Worm (Caenorhabditis elegans): ENCODE measurements around the gene bath-29.

The bath-29 gene

ce11 chrII:3370061-3370460, 21.7 kb downstream of the bath-29 start, which contains the start of gene Y49F6C.8:
Gene Y49F6C.8, minus strand, starts transcription at chrII:3370111.
- TF ChIP-seq M03D4.4 (tag; optimal IDR thresholded peaks at IDR 0.05) (no peak), snpc-4 (tag; optimal IDR thresholded peaks at IDR 0.05) (no peak), ham-2 (GFP tag; optimal IDR thresholded peaks at IDR 0.05) (no peak), nhr-76 (tag; optimal IDR thresholded peaks at IDR 0.05) (no peak), lsy-2 (tag; optimal IDR thresholded peaks at IDR 0.05) (peak; percentile 87)

- TF ChIP-seq nhr-2 (tag; optimal IDR thresholded peaks at IDR 0.05) (no peak), ceh-39 (tag; optimal IDR thresholded peaks at IDR 0.05) (no peak), elt-3 (tag; optimal IDR thresholded peaks at IDR 0.05) (no peak), ceh-83 (GFP tag; optimal IDR thresholded peaks at IDR 0.05) (no peak)
Observed at ce11 chrII:3371010-3371409, 22.6 kb downstream of the bath-29 start, which contains the start of gene bath-23. Gene bath-23, plus strand, starts transcription at chrII:3371310.

DNA sequence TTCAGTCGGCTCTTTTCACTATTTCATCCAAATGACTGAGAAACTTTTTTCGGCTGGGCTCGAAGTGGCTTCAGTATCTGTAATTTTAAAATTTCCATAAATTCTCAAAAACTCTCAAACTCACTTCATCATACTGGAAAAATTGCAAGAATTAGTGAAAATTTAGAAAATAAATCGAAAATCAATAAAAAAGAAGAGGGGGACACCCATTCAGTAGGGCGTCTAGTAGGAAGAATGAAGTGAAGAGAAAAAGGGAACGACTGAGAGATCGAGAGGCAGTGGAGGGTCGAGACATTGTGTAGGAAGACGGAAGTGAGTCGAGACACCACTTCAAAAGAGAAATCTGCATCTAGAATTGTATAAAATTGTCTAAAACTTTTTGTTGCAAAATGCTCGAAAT, 25.5 kb downstream of the bath-29 start:
- TF ChIP-seq tbx-8 (GFP tag; optimal IDR thresholded peaks at IDR 0.05), result no peak
- TF ChIP-seq ces-1 (GFP tag; optimal IDR thresholded peaks at IDR 0.05), result peak; percentile 77

- TF ChIP-seq tbx-8 (GFP tag; optimal IDR thresholded peaks at IDR 0.05) (no peak), nhr-2 (tag; optimal IDR thresholded peaks at IDR 0.05) (peak; percentile 22)
Observed at ce11 chrII:3374779-3375178, 26.4 kb downstream of the bath-29 start, which contains the start of gene bath-10. Gene bath-10, plus strand, starts transcription at chrII:3375079.

ce11 chrII:3375302-3375701, 26.9 kb downstream of the bath-29 start:
- TF ChIP-seq zip-8 (tag; optimal IDR thresholded peaks at IDR 0.05), result no peak

ce11 chrII:3376789-3377188, 28.4 kb downstream of the bath-29 start, which contains the start of gene bath-9:
Gene bath-9, plus strand, starts transcription at chrII:3377089.
- TF ChIP-seq nhr-2 (tag; optimal IDR thresholded peaks at IDR 0.05) (peak; percentile 8), elt-3 (tag; optimal IDR thresholded peaks at IDR 0.05) (no peak)

ce11 chrII:3378275-3378674, 29.9 kb downstream of the bath-29 start, which contains the start of gene Y49F6C.2:
Gene Y49F6C.2, plus strand, starts transcription at chrII:3378575.
- no peak for TF ChIP-seq snpc-4 (tag; optimal IDR thresholded peaks at IDR 0.05)
- no peak for TF ChIP-seq ham-2 (GFP tag; optimal IDR thresholded peaks at IDR 0.05)
- TF ChIP-seq unc-39 (tag; optimal IDR thresholded peaks at IDR 0.05), result no peak
- no peak for TF ChIP-seq nhr-237 (tag; optimal IDR thresholded peaks at IDR 0.05)
- TF ChIP-seq zip-8 (tag; optimal IDR thresholded peaks at IDR 0.05), result no peak
- no peak for TF ChIP-seq M03D4.4 (tag; optimal IDR thresholded peaks at IDR 0.05)

ce11 chrII:3381510-3381909, 33.1 kb downstream of the bath-29 start, which contains the start of gene T06D4.1:
Gene T06D4.1, plus strand, starts transcription at chrII:3381830.
- TF ChIP-seq unc-62 (GFP tag; optimal IDR thresholded peaks at IDR 0.05) (no peak), sptf-1 (tag; optimal IDR thresholded peaks at IDR 0.05) (no peak), nhr-12 (tag; optimal IDR thresholded peaks at IDR 0.05) (no peak), unc-39 (tag; optimal IDR thresholded peaks at IDR 0.05) (no peak), blmp-1 (tag; optimal IDR thresholded peaks at IDR 0.05) (no peak), cnd-1 (tag; optimal IDR thresholded peaks at IDR 0.05) (no peak), flh-1 (GFP tag; optimal IDR thresholded peaks at IDR 0.05) (no peak), nhr-2 (tag; optimal IDR thresholded peaks at IDR 0.05) (no peak), mep-1 (tag; optimal IDR thresholded peaks at IDR 0.05) (no peak), lin-32 (GFP tag; optimal IDR thresholded peaks at IDR 0.05) (no peak), sem-2 (GFP tag; optimal IDR thresholded peaks at IDR 0.05) (no peak), ztf-11 (tag; optimal IDR thresholded peaks at IDR 0.05) (no peak), zip-8 (tag; optimal IDR thresholded peaks at IDR 0.05) (no peak), nhr-237 (tag; optimal IDR thresholded peaks at IDR 0.05) (no peak), drap-1 (GFP tag; optimal IDR thresholded peaks at IDR 0.05) (no peak), ceh-83 (GFP tag; optimal IDR thresholded peaks at IDR 0.05) (no peak), ceh-43 (GFP tag; optimal IDR thresholded peaks at IDR 0.05) (no peak), mab-5 (tag; optimal IDR thresholded peaks at IDR 0.05) (no peak), unc-120 (tag; optimal IDR thresholded peaks at IDR 0.05; ENCODE audit: poor library complexity, severe bottlenecking) (no peak), ham-2 (GFP tag; optimal IDR thresholded peaks at IDR 0.05) (no peak)
